Worm (Caenorhabditis elegans): ENCODE results near the gene pps-1.
A peak's percentile ranks its signal among the peaks of the same experiment; 100 is the strongest.

The pps-1 gene

DNA sequence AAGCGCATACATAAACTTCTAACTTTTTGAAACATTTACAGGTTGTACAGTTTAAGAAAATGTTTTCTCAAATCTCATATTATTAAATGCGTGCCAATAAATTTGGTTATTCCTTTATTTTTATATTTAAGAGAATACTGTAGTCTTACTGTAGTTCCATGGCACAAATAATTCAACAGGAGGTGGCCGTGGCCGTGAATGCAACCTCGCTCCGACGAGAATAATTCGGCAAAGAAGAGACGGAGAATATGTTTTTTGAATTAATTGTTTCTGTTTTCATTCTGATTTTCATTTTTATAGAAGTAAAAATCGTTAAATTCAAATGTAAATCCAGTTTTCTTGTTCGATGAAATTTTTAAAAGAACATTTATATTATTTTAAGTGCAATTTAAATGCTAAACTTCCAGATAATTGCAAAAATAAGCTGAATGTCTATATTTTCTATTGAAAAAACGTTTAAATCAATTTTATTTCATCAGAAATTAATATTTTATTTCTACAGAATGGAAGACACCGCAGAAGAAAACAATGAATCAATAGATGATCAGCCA, 35.6 kb downstream of the pps-1 start, which contains the start of gene gon-4:
Gene gon-4 (plus strand): TSS at position 501 of the 551 bp plus-strand sequence.
- peak; percentile 9 for TF ChIP-seq C16A3.4 (tag; optimal IDR thresholded peaks at IDR 0.05)
- TF ChIP-seq lin-35 (GFP tag; optimal IDR thresholded peaks at IDR 0.05), result peak in 1 of 2 experiments; percentile 6
- peak; percentile 30 for TF ChIP-seq mep-1 (tag; optimal IDR thresholded peaks at IDR 0.05)
- TF ChIP-seq lin-15B (tag; optimal IDR thresholded peaks at IDR 0.05), result peak; percentile 29
- TF ChIP-seq dpl-1 (GFP tag; optimal IDR thresholded peaks at IDR 0.05), result peak in 2 of 3 experiments; percentile 37 to 65
- peak; percentile 6 for TF ChIP-seq rnt-1 (tag; optimal IDR thresholded peaks at IDR 0.05)
- TF ChIP-seq unc-98 (GFP tag; IDR thresholded peaks at IDR 0.05), result no peak
- peak; percentile 29 to 40 for TF ChIP-seq efl-1 (optimal IDR thresholded peaks at IDR 0.05)
- peak; percentile 57 to 91 for TF ChIP-seq efl-1 (GFP tag; optimal IDR thresholded peaks at IDR 0.05 in 1 of 2)
- TF ChIP-seq hlh-17 (GFP tag; optimal IDR thresholded peaks at IDR 0.05; ENCODE audit: borderline replicate concordance), result no peak
- no peak for TF ChIP-seq mef-2 (tag; optimal IDR thresholded peaks at IDR 0.05)
- no peak for TF ChIP-seq dsc-1 (tag; optimal IDR thresholded peaks at IDR 0.05)

DNA sequence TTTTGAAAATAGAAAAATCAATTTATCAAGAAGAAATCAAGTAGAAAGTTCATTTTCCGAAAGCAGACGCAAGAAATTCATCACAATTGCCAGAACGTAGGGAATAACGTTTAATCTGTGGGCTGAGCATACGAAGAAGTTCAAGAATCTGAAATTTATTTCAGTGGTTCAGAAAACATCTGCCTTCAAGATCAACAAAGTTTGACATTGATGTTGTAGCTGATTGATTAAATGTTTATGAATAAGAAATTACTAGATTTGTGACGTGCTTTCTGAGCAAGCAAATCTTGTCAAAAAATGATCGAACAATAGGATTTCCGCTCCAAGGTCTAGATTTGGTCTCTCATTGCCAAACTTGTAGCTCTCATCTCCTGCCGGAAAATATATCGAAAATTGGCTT, 44.4 kb downstream of the pps-1 start, which contains the start of gene K04D7.6:
Gene K04D7.6 (minus strand): TSS at position 101 of the 400 bp plus-strand sequence.
- TF ChIP-seq lin-13 (GFP tag; optimal IDR thresholded peaks at IDR 0.05), result no peak
- TF ChIP-seq vab-15 (tag; optimal IDR thresholded peaks at IDR 0.05), result no peak
- no peak for TF ChIP-seq tbx-2 (tag; optimal IDR thresholded peaks at IDR 0.05)
